Fruit fly (Drosophila melanogaster) whole organism, prepupa: ENCODE data around the gene Cyp305a1.

Experiments
- Blimp-1 ChIP-seq: fragments of 200-800 bp; sonication (Bioruptor generic); optimal IDR thresholded peaks from 3 replicates; lab custom pipeline; 2017; ENCODE audit warnings: missing biosample characterization, missing genetic modification characterization, mild to moderate bottlenecking, moderate library complexity, missing genetic modification reagents
- CG11902 ChIP-seq: fragments of 200-800 bp; sonication (Bioruptor generic); optimal IDR thresholded peaks from 3 replicates; lab custom pipeline; 2016; ENCODE audit warnings: missing biosample characterization, missing genetic modification characterization
- CG15336 ChIP-seq: fragments of 200-800 bp; sonication (Bioruptor generic); IDR thresholded peaks from 2 replicates; pipeline ENCODE4 v1.3.6; 2022; ENCODE audit warnings: missing biosample characterization, missing genetic modification characterization
- CG16779 ChIP-seq: fragments of 200-800 bp; sonication (Bioruptor generic); optimal IDR thresholded peaks from 3 replicates; lab custom pipeline; 2017; ENCODE audit warnings: missing biosample characterization, mild to moderate bottlenecking, missing genetic modification characterization
- CG3032 ChIP-seq: fragments of 200-800 bp; optimal IDR thresholded peaks from 2 replicates; lab custom pipeline; 2019; ENCODE audit warnings: missing biosample characterization, mild to moderate bottlenecking, missing genetic modification characterization, moderate library complexity
- CG31627 ChIP-seq: fragments of 200-800 bp; sonication (Bioruptor generic); optimal IDR thresholded peaks from 3 replicates; lab custom pipeline; 2016; ENCODE audit warnings: missing biosample characterization, missing genetic modification characterization
- CG3919 ChIP-seq: fragments of 200-800 bp; sonication (Bioruptor generic); optimal IDR thresholded peaks from 3 replicates; lab custom pipeline; 2016; ENCODE audit warnings: missing biosample characterization, missing genetic modification characterization
- CG4318 ChIP-seq: fragments of 200-800 bp; sonication (Bioruptor generic); optimal IDR thresholded peaks from 3 replicates; lab custom pipeline; 2017; ENCODE audit warnings: missing biosample characterization, mild to moderate bottlenecking, missing genetic modification characterization
- CG6163 ChIP-seq: fragments of 200-800 bp; sonication (Bioruptor generic); IDR thresholded peaks from 3 replicates; pipeline ENCODE4 v1.3.6; 2022; ENCODE audit warnings: missing biosample characterization, missing genetic modification characterization
- CG6276 ChIP-seq: fragments of 200-800 bp; sonication (Bioruptor generic); optimal IDR thresholded peaks from 2 replicates; lab custom pipeline; 2017; ENCODE audit warnings: missing biosample characterization, mild to moderate bottlenecking, missing genetic modification characterization
- CG6792 ChIP-seq: fragments of 200-800 bp; sonication (Bioruptor generic); optimal IDR thresholded peaks from 3 replicates; lab custom pipeline; 2016; ENCODE audit warnings: missing biosample characterization, missing genetic modification characterization
- CG6808 ChIP-seq: fragments of 200-800 bp; sonication (Bioruptor generic); optimal IDR thresholded peaks from 3 replicates; lab custom pipeline; 2017; ENCODE audit warnings: missing biosample characterization, missing genetic modification characterization, mild to moderate bottlenecking, moderate library complexity, missing genetic modification reagents
- CG8319 ChIP-seq: fragments of 200-800 bp; sonication (Bioruptor generic); optimal IDR thresholded peaks from 3 replicates; lab custom pipeline; 2016; ENCODE audit warnings: missing biosample characterization, missing genetic modification characterization
- CG8632 ChIP-seq: fragments of 200-800 bp; sonication (Bioruptor generic); optimal IDR thresholded peaks from 3 replicates; lab custom pipeline; 2016; ENCODE audit warnings: missing biosample characterization, missing genetic modification characterization
- CG9139 ChIP-seq: fragments of 200-800 bp; sonication (Bioruptor generic); optimal IDR thresholded peaks from 3 replicates; lab custom pipeline; 2017; ENCODE audit warnings: missing biosample characterization, mild to moderate bottlenecking, missing genetic modification characterization
- Eip75B ChIP-seq: fragments of 200-800 bp; sonication (Bioruptor generic); optimal IDR thresholded peaks from 3 replicates; lab custom pipeline; 2016; ENCODE audit warnings: missing biosample characterization, missing genetic modification characterization
- Hr38 ChIP-seq: sonication (Bioruptor generic); optimal IDR thresholded peaks from 2 replicates; lab custom pipeline; 2016; ENCODE audit warnings: missing biosample characterization, missing genetic modification characterization
- Hr4 ChIP-seq: fragments of 200-800 bp; sonication (Bioruptor generic); optimal IDR thresholded peaks from 3 replicates; lab custom pipeline; 2016; ENCODE audit warnings: missing biosample characterization, missing genetic modification characterization
- Lpt ChIP-seq: fragments of 200-800 bp; sonication (Bioruptor generic); optimal IDR thresholded peaks from 3 replicates; lab custom pipeline; 2016; ENCODE audit warnings: missing biosample characterization, missing genetic modification characterization
- Smox ChIP-seq: fragments of 200-800 bp; sonication (Bioruptor generic); optimal IDR thresholded peaks from 3 replicates; lab custom pipeline; 2016; ENCODE audit warnings: missing biosample characterization, missing genetic modification characterization
- Sox14 ChIP-seq: fragments of 200-800 bp; sonication (Bioruptor generic); optimal IDR thresholded peaks from 3 replicates; lab custom pipeline; 2016; ENCODE audit warnings: missing biosample characterization, missing genetic modification characterization
- Sox15 ChIP-seq: fragments of 200-800 bp; sonication (Bioruptor generic); optimal IDR thresholded peaks from 3 replicates; lab custom pipeline; 2016; ENCODE audit warnings: missing biosample characterization, missing genetic modification characterization
- achi ChIP-seq: fragments of 200-800 bp; sonication (Bioruptor generic); optimal IDR thresholded peaks from 3 replicates; lab custom pipeline; 2016; ENCODE audit warnings: missing biosample characterization, missing genetic modification characterization
- acj6 ChIP-seq: fragments of 200-800 bp; sonication (Bioruptor generic); optimal IDR thresholded peaks from 3 replicates; lab custom pipeline; 2016; ENCODE audit warnings: missing biosample characterization, missing genetic modification characterization
- dac ChIP-seq: fragments of 200-800 bp; sonication (Bioruptor generic); optimal IDR thresholded peaks from 2 replicates; lab custom pipeline; 2017; ENCODE audit warnings: missing biosample characterization, mild to moderate bottlenecking, missing genetic modification characterization
- dsx ChIP-seq: fragments of 200-800 bp; optimal IDR thresholded peaks from 3 replicates; lab custom pipeline; 2019; ENCODE audit warnings: missing biosample characterization, mild to moderate bottlenecking, missing genetic modification characterization, moderate library complexity; ENCODE audit not compliant: poor library complexity, severe bottlenecking
- esn ChIP-seq: fragments of 200-800 bp; sonication (Bioruptor generic); optimal IDR thresholded peaks from 2 replicates; lab custom pipeline; 2016; ENCODE audit warnings: missing biosample characterization, mild to moderate bottlenecking, missing genetic modification characterization, moderate library complexity
- fd59A ChIP-seq: fragments of 200-800 bp; sonication (Bioruptor generic); optimal IDR thresholded peaks from 2 replicates; lab custom pipeline; 2017; ENCODE audit warnings: missing biosample characterization, mild to moderate bottlenecking, missing genetic modification characterization, missing genetic modification reagents
- fd85E ChIP-seq: fragments of 200-800 bp; sonication (Bioruptor generic); optimal IDR thresholded peaks from 3 replicates; lab custom pipeline; 2016; ENCODE audit warnings: missing biosample characterization, missing genetic modification characterization
- fkh ChIP-seq: fragments of 200-800 bp; sonication (Bioruptor generic); optimal IDR thresholded peaks from 3 replicates; lab custom pipeline; 2017; ENCODE audit warnings: missing biosample characterization, mild to moderate bottlenecking, missing genetic modification characterization, moderate library complexity
- lz ChIP-seq: fragments of 200-800 bp; sonication (Bioruptor generic); optimal IDR thresholded peaks from 3 replicates; lab custom pipeline; 2016; ENCODE audit warnings: missing biosample characterization, missing genetic modification characterization
- net ChIP-seq: fragments of 200-800 bp; sonication (Bioruptor generic); optimal IDR thresholded peaks from 3 replicates; lab custom pipeline; 2016; ENCODE audit warnings: missing biosample characterization, missing genetic modification characterization
- salr ChIP-seq, 2 experiments: fragments of 200-800 bp; sonication (Bioruptor generic); optimal IDR thresholded peaks; 3 replicates each; lab custom pipeline; 2016 to 2018; ENCODE audit warnings: missing biosample characterization in 2 of 2, missing genetic modification characterization in 2 of 2, mild to moderate bottlenecking in 1 of 2
- svp ChIP-seq: fragments of 200-800 bp; sonication (Bioruptor generic); peaks from one replicate; lab custom pipeline; 2016; ENCODE audit warnings: missing biosample characterization, missing genetic modification characterization
- topi ChIP-seq: fragments of 200-800 bp; sonication (Bioruptor generic); optimal IDR thresholded peaks from 3 replicates; lab custom pipeline; 2016; ENCODE audit warnings: missing biosample characterization, missing genetic modification characterization
- vri ChIP-seq: fragments of 200-800 bp; sonication (Bioruptor generic); optimal IDR thresholded peaks from 3 replicates; lab custom pipeline; 2016; ENCODE audit warnings: missing biosample characterization, mild to moderate bottlenecking, missing genetic modification characterization

Gene Cyp305a1

dm6 chr3L:19844507-19844906 is 31.4 kb upstream of the Cyp305a1 start:
- TF ChIP-seq Sox15 (GFP tag; lab: Kevin White, UChicago) (no peak), lz (no peak), Smox (GFP tag; lab: Kevin White, UChicago) (no peak), fd59A (GFP tag; lab: Kevin White, UChicago) (no peak), vri (no peak), Sox14 (no peak), CG3032 (tag; lab: Kevin White, UChicago) (no peak), Blimp-1 (GFP tag; lab: Kevin White, UChicago) (no peak), Eip75B (GFP tag; lab: Kevin White, UChicago) (no peak), acj6 (GFP tag; lab: Kevin White, UChicago) (no peak), CG6276 (no peak), CG4318 (no peak), CG3919 (GFP tag; lab: Kevin White, UChicago) (no peak), topi (GFP tag; lab: Kevin White, UChicago) (no peak), fd85E (GFP tag; lab: Kevin White, UChicago) (no peak), Lpt (GFP tag; lab: Kevin White, UChicago) (no peak)
- TF ChIP-seq, all 60 proteins: peak for 0

- TF ChIP-seq CG8319 = no peak
- TF ChIP-seq CG3032 (tag; lab: Kevin White, UChicago) = no peak
- TF ChIP-seq Hr38 (GFP tag; lab: Kevin White, UChicago) = no peak
- TF ChIP-seq lz = no peak
- no peak for TF ChIP-seq esn (GFP tag; lab: Kevin White, UChicago)
- no peak for TF ChIP-seq salr (GFP tag; optimal IDR thresholded peaks at IDR 0.05; lab: Kevin White, UChicago)
- TF ChIP-seq fkh (GFP tag; lab: Kevin White, UChicago) = no peak
- TF ChIP-seq Hr4 (GFP tag; lab: Kevin White, UChicago) = no peak
- no peak for TF ChIP-seq CG16779 (tag; lab: Kevin White, UChicago)
- TF ChIP-seq svp (GFP tag; lab: Kevin White, UChicago) = no peak
- TF ChIP-seq dsx (GFP tag; lab: Kevin White, UChicago) = no peak
- TF ChIP-seq CG6808 = no peak
- TF ChIP-seq CG8632 (GFP tag; lab: Kevin White, UChicago) = no peak
- TF ChIP-seq Smox (GFP tag; lab: Kevin White, UChicago) = no peak
- no peak for TF ChIP-seq achi (GFP tag; lab: Kevin White, UChicago)
- TF ChIP-seq CG6276 = no peak
- TF ChIP-seq CG6792 = no peak
- no peak for TF ChIP-seq net (GFP tag; lab: Kevin White, UChicago)
- no peak for TF ChIP-seq Sox15 (GFP tag; lab: Kevin White, UChicago)
These were observed 23.3 kb upstream of the Cyp305a1 start, which contains the start of gene kto for dm6 chr3L:19836375-19836937. Gene kto (plus strand): TSS chr3L:19836614.

dm6 chr3L:19834143-19834794 is 21.1 kb upstream of the Cyp305a1 start, which contains the start of the genes trc and CG32221:
Gene trc (minus strand): TSS chr3L:19834304.
Gene CG32221 (plus strand): TSS chr3L:19834670.
- TF ChIP-seq Sox14 (peak; percentile 36), CG31627 (GFP tag; lab: Kevin White, UChicago) (peak; percentile 34), CG3032 (tag; lab: Kevin White, UChicago) (peak; percentile 29), salr (GFP tag; optimal IDR thresholded peaks at IDR 0.05; lab: Kevin White, UChicago) (peak in 1 of 2 experiments; percentile 24), esn (GFP tag; lab: Kevin White, UChicago) (peak; percentile 35), CG11902 (GFP tag; lab: Kevin White, UChicago) (no peak), CG9139 (GFP tag; lab: Kevin White, UChicago) (no peak), CG6163 (GFP tag; lab: Robert Waterston, UW) (peak; percentile 43; the same call in 2 of the 3 replicates), CG15336 (GFP tag; lab: Robert Waterston, UW) (no peak), dac (no peak), Smox (GFP tag; lab: Kevin White, UChicago) (no peak)
